Worm (Caenorhabditis elegans) whole organism, L4 larva: ENCODE data around the gene C31B8.1.

Source experiments
- D1046.2 ChIP-seq: fragments of 200-800 bp; sonication (Bioruptor generic); IDR thresholded peaks from 2 replicates; pipeline ENCODE4 v1.3.6; 2022; ENCODE audit warnings: missing genetic modification characterization, missing compliant biosample characterization
- F49E8.2 ChIP-seq: sonication (generic microtip); optimal IDR thresholded peaks from 2 replicates; lab custom pipeline; 2016; ENCODE audit warnings: missing compliant biosample characterization, mild to moderate bottlenecking, missing genetic modification characterization, borderline replicate concordance
- aly-2 ChIP-seq: sonication (generic microtip); optimal IDR thresholded peaks from 2 replicates; lab custom pipeline; 2018; ENCODE audit warnings: missing biosample characterization, missing genetic modification characterization
- ceh-28 ChIP-seq: fragments of 150-350 bp; optimal IDR thresholded peaks from 2 replicates; lab custom pipeline; 2014; ENCODE audit warnings: missing biosample characterization, missing genetic modification reagents, missing genetic modification characterization
- ces-1 ChIP-seq: fragments of 150-350 bp; sonication (generic microtip); optimal IDR thresholded peaks from 4 replicates; lab custom pipeline; 2014; ENCODE audit warnings: missing biosample characterization, missing genetic modification reagents, missing genetic modification characterization
- lin-39 ChIP-seq: fragments of 150-350 bp; optimal IDR thresholded peaks from 2 replicates; lab custom pipeline; 2014; ENCODE audit warnings: missing biosample characterization, missing genetic modification reagents, missing genetic modification characterization
- nhr-11 ChIP-seq: fragments of 150-350 bp; optimal IDR thresholded peaks from 2 replicates; lab custom pipeline; 2014; ENCODE audit warnings: missing biosample characterization, missing genetic modification characterization
- nhr-111 ChIP-seq: fragments of 200-800 bp; sonication (Bioruptor generic); optimal IDR thresholded peaks from 2 replicates; lab custom pipeline; 2018; ENCODE audit warnings: mild to moderate bottlenecking, missing genetic modification characterization, missing compliant biosample characterization
- nhr-237 ChIP-seq: sonication (generic microtip); optimal IDR thresholded peaks from 2 replicates; lab custom pipeline; 2017; ENCODE audit warnings: missing biosample characterization, missing genetic modification characterization
- pqm-1 ChIP-seq: sonication (generic microtip); optimal IDR thresholded peaks from 2 replicates; lab custom pipeline; 2017; ENCODE audit warnings: missing biosample characterization, missing genetic modification characterization
- set-16 ChIP-seq: fragments of 200-800 bp; sonication (Bioruptor generic); IDR thresholded peaks from 2 replicates; pipeline ENCODE4 v1.3.6; 2022; ENCODE audit warnings: missing genetic modification reagents, missing genetic modification characterization, missing compliant biosample characterization
- snpc-4 ChIP-seq: fragments of 150-350 bp; optimal IDR thresholded peaks from 2 replicates; lab custom pipeline; 2014; ENCODE audit warnings: missing biosample characterization, missing genetic modification characterization
- ztf-7 ChIP-seq: fragments of 150-350 bp; optimal IDR thresholded peaks from 2 replicates; lab custom pipeline; 2014; ENCODE audit warnings: missing biosample characterization, missing genetic modification characterization

DNA sequence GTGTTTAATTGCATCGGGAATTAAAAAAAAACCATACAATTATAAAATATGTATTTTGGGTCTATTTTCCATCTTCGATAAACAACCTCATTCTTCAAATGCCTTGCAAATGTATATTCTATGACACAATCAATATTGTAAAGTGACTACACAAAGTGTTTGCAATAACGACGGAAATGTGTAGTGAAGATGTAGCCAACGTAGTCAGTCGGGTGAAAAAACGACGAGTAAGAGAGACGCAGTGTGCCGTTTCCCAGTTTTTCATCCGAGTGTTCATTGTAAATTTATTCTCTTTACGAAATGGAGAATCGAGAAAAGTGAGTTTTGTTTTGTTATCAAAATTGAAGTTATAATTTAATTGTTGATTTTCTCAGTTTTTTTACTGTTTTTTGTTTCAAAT is 39.4 kb upstream of the C31B8.1 start, which contains the start of gene F37B4.15:
- TF ChIP-seq F49E8.2 (tag; lab: Kevin White, UChicago) (no peak), ceh-28 (tag; lab: Kevin White, UChicago) (no peak), nhr-237 (tag; lab: Kevin White, UChicago) (no peak), snpc-4 (tag; lab: Kevin White, UChicago) (no peak), lin-39 (tag; lab: Kevin White, UChicago) (no peak), ces-1 (GFP tag; lab: Kevin White, UChicago) (no peak), aly-2 (tag; lab: Kevin White, UChicago) (no peak), ztf-7 (no peak), D1046.2 (GFP tag; lab: Robert Waterston, UW) (no peak), set-16 (no peak), pqm-1 (tag; lab: Kevin White, UChicago) (no peak), nhr-11 (no peak), nhr-111 (GFP tag; lab: Kevin White, UChicago) (no peak)
